Fruit fly (Drosophila melanogaster): Measurements from ENCODE around the gene gammaTub23C.

Gene gammaTub23C

dm6 chr2L:2972439-2972936 is at the start of gene gammaTub23C, which contains the start of gene Rrp1:
TSS of gene gammaTub23C (plus strand) at chr2L:2972891.
TSS of gene Rrp1 (minus strand) at chr2L:2972508.
- TF ChIP-seq MESR4 (GFP tag; optimal IDR thresholded peaks at IDR 0.05) (peak; percentile 2), CG9437 (GFP tag; optimal IDR thresholded peaks at IDR 0.05) (peak; percentile 93), cas (GFP tag; IDR thresholded peaks at IDR 0.05) (peak; percentile 60; the same call in 1 of the 2 replicates), ken (GFP tag; IDR thresholded peaks at IDR 0.05) (peak; percentile 44; the same call in 1 of the 3 replicates), odd (GFP tag; optimal IDR thresholded peaks at IDR 0.05) (peak; percentile 85), CG2889 (GFP tag; IDR thresholded peaks at IDR 0.05) (peak; percentile 67), bcd (GFP tag; optimal IDR thresholded peaks at IDR 0.05) (peak; percentile 93), ase (GFP tag; IDR thresholded peaks at IDR 0.05) (peak; percentile 78), Hr78 (GFP tag; optimal IDR thresholded peaks at IDR 0.05) (peak in 1 of 2 experiments; percentile 71), CG7786 (GFP tag; optimal IDR thresholded peaks at IDR 0.05) (peak; percentile 63), CG2129 (GFP tag; IDR thresholded peaks at IDR 0.05; ENCODE audit: partially characterized antibody) (no peak), al (GFP tag; IDR thresholded peaks at IDR 0.05) (peak; percentile 87), Bgb (GFP tag; IDR thresholded peaks at IDR 0.05; ENCODE audit: partially characterized antibody) (no peak), nerfin-1 (tag; optimal IDR thresholded peaks at IDR 0.05) (peak; percentile 89), Ada2b (GFP tag; IDR thresholded peaks at IDR 0.05) (peak; percentile 58; the same call in 1 of the 2 replicates), exex (tag; optimal IDR thresholded peaks at IDR 0.05) (peak; percentile 63), CG10543 (GFP tag; optimal IDR thresholded peaks at IDR 0.05) (peak; percentile 89), CG8944 (GFP tag; optimal IDR thresholded peaks at IDR 0.05) (peak; percentile 63), pros (GFP tag; optimal IDR thresholded peaks at IDR 0.05) (peak; percentile 47), CG10366 (GFP tag; IDR thresholded peaks at IDR 0.05) (peak; percentile 72), zen2 (GFP tag; IDR thresholded peaks at IDR 0.05; ENCODE audit: partially characterized antibody) (no peak), tin (GFP tag; optimal IDR thresholded peaks at IDR 0.05) (peak; percentile 94), tup (GFP tag; optimal IDR thresholded peaks at IDR 0.05) (peak; percentile 69), CG5180 (GFP tag; optimal IDR thresholded peaks at IDR 0.05) (peak; percentile 76), Hr51 (GFP tag; optimal IDR thresholded peaks at IDR 0.05) (peak; percentile 85 to 91), corto (GFP tag; optimal IDR thresholded peaks at IDR 0.05) (peak; percentile 47), CG14710 (tag; optimal IDR thresholded peaks at IDR 0.05) (peak; percentile 96), Taf1 (GFP tag; IDR thresholded peaks at IDR 0.05) (peak; percentile 42; the same call in 1 of the 2 replicates), Deaf1 (tag; optimal IDR thresholded peaks at IDR 0.05) (no peak), CG4328 (GFP tag; optimal IDR thresholded peaks at IDR 0.05) (peak; percentile 84), hkb (optimal IDR thresholded peaks at IDR 0.05) (no peak), hkb (GFP tag; IDR thresholded peaks at IDR 0.05) (peak; percentile 78), CG31365 (tag; optimal IDR thresholded peaks at IDR 0.05) (peak; percentile 41), gt (GFP tag; IDR thresholded peaks at IDR 0.05) (peak; percentile 47; the same call in 1 of the 2 replicates), CG3726 (GFP tag; IDR thresholded peaks at IDR 0.05) (peak; percentile 74; the same call in 2 of the 3 replicates), CG14441 (GFP tag; IDR thresholded peaks at IDR 0.05) (peak; percentile 81), tll (GFP tag; optimal IDR thresholded peaks at IDR 0.05) (peak; percentile 49 to 78), MBD-R2 (GFP tag; IDR thresholded peaks at IDR 0.05) (peak; percentile 76), Ravus (GFP tag; IDR thresholded peaks at IDR 0.05) (peak; percentile 34), CG17385 (GFP tag; optimal IDR thresholded peaks at IDR 0.05) (peak; percentile 86), repo (GFP tag; optimal IDR thresholded peaks at IDR 0.05) (no peak), mam (GFP tag; optimal IDR thresholded peaks at IDR 0.05) (peak; percentile 72), pan (optimal IDR thresholded peaks at IDR 0.05) (no peak), pan (GFP tag; optimal IDR thresholded peaks at IDR 0.05 in 1 of 2, IDR thresholded peaks at IDR 0.05 in 1 of 2) (peak in 1 of 2 experiments; percentile 82), CG16863 (GFP tag; optimal IDR thresholded peaks at IDR 0.05) (peak; percentile 44), CG12391 (tag; optimal IDR thresholded peaks at IDR 0.05) (peak; percentile 94), CG33213 (GFP tag; optimal IDR thresholded peaks at IDR 0.05) (peak; percentile 34), C15 (GFP tag; IDR thresholded peaks at IDR 0.05) (no peak), cwo (GFP tag; optimal IDR thresholded peaks at IDR 0.05) (peak; percentile 79)
